Worm (Caenorhabditis elegans) whole organism, L1 larva: ENCODE data around the gene nas-12.

Experiments
- ceh-63 ChIP-seq: fragments of 200-800 bp; sonication (Bioruptor generic); optimal IDR thresholded peaks from 2 replicates; lab custom pipeline; 2018; ENCODE audit warnings: mild to moderate bottlenecking, missing genetic modification characterization, missing compliant biosample characterization
- nhr-71 ChIP-seq: sonication (generic microtip); optimal IDR thresholded peaks from 2 replicates; lab custom pipeline; 2016; ENCODE audit warnings: mild to moderate bottlenecking, missing genetic modification characterization, moderate library complexity, missing compliant biosample characterization
- nhr-85 ChIP-seq: sonication (generic microtip); peaks from one replicate; lab custom pipeline; 2016; ENCODE audit warnings: missing genetic modification characterization, inconsistent platforms, missing compliant biosample characterization
- pax-3 ChIP-seq: fragments of 200-800 bp; sonication (Bioruptor generic); optimal IDR thresholded peaks from 2 replicates; lab custom pipeline; 2018; ENCODE audit warnings: mild to moderate bottlenecking, missing genetic modification characterization, moderate library complexity, missing compliant biosample characterization

Gene nas-12

ce11 chrIV:10275050-10275449, 51.2 kb downstream of the nas-12 start:
- TF ChIP-seq nhr-71 = peak; percentile 37
- TF ChIP-seq pax-3 = no peak
- no peak for TF ChIP-seq ceh-63 (GFP tag; lab: Kevin White, UChicago)
- TF ChIP-seq nhr-85 (tag; lab: Kevin White, UChicago) = peak; percentile 75
- TF ChIP-seq, all 84 proteins: peak for 2
